Worm (Caenorhabditis elegans) whole organism, L4 larva: ENCODE results near the gene Y48E1C.4.
A peak's percentile ranks its signal among the peaks of the same experiment; 100 is the strongest.

Experiments used
- F37D6.2 ChIP-seq: sonication (generic microtip); optimal IDR thresholded peaks from 2 replicates; lab custom pipeline; 2016; ENCODE audit warnings: mild to moderate bottlenecking, missing genetic modification characterization, missing compliant biosample characterization
- F44E2.7 ChIP-seq: fragments of 200-800 bp; sonication (Bioruptor generic); IDR thresholded peaks from 2 replicates; pipeline ENCODE4 v2.1.2; 2022; ENCODE audit warnings: missing genetic modification characterization, missing compliant biosample characterization
- T20F7.1 ChIP-seq: fragments of 200-800 bp; sonication (Bioruptor generic); optimal IDR thresholded peaks from 2 replicates; lab custom pipeline; 2018; ENCODE audit warnings: mild to moderate bottlenecking, missing genetic modification characterization, missing compliant biosample characterization
- ZK337.2 ChIP-seq: fragments of 200-800 bp; sonication (Bioruptor generic); IDR thresholded peaks from 2 replicates; pipeline ENCODE4 v1.3.6; 2022; ENCODE audit warnings: missing genetic modification reagents, missing genetic modification characterization, missing compliant biosample characterization
- ZK546.5 ChIP-seq, 2 experiments: sonication (generic microtip); optimal IDR thresholded peaks; 2 replicates each; lab custom pipeline; 2017; ENCODE audit warnings: missing biosample characterization in 2 of 2, missing genetic modification characterization in 2 of 2
- aha-1 ChIP-seq: fragments of 150-350 bp; peaks from one replicate; lab custom pipeline; 2014; ENCODE audit warnings: missing biosample characterization, missing genetic modification characterization
- ceh-20 ChIP-seq: fragments of 200-800 bp; sonication (Bioruptor generic); IDR thresholded peaks from 2 replicates; pipeline ENCODE4 v1.3.6; 2022; ENCODE audit warnings: missing genetic modification reagents, missing genetic modification characterization, missing compliant biosample characterization
- ceh-82 ChIP-seq: sonication (generic microtip); optimal IDR thresholded peaks from 2 replicates; lab custom pipeline; 2017; ENCODE audit warnings: missing biosample characterization, missing genetic modification characterization
- cey-2 ChIP-seq: sonication (generic microtip); optimal IDR thresholded peaks from 3 replicates; lab custom pipeline; 2017; ENCODE audit warnings: missing genetic modification characterization, mild to moderate bottlenecking, missing compliant biosample characterization, antibody characterized with exemption, borderline replicate concordance; ENCODE audit not compliant: insufficient read depth
- daf-16 ChIP-seq, 3 experiments: sonication (generic microtip); optimal IDR thresholded peaks; 2 replicates each; lab custom pipeline; 2016 to 2017; ENCODE audit warnings: missing genetic modification characterization in 3 of 3, missing genetic modification reagents in 3 of 3, mild to moderate bottlenecking in 2 of 3, missing compliant biosample characterization in 2 of 3, missing biosample characterization in 1 of 3, moderate library complexity in 1 of 3
- fos-1 ChIP-seq: fragments of 150-350 bp; optimal IDR thresholded peaks from 2 replicates; lab custom pipeline; 2014; ENCODE audit warnings: missing biosample characterization, missing genetic modification characterization
- gei-8 ChIP-seq: fragments of 200-800 bp; sonication (Bioruptor generic); optimal IDR thresholded peaks from 2 replicates; lab custom pipeline; 2018; ENCODE audit warnings: mild to moderate bottlenecking, missing genetic modification characterization, missing compliant biosample characterization
- hif-1 ChIP-seq, 2 experiments: sonication (generic microtip); optimal IDR thresholded peaks; 2 replicates each; lab custom pipeline; 2016 to 2017; ENCODE audit warnings: missing compliant biosample characterization in 2 of 2, missing genetic modification characterization in 2 of 2, missing genetic modification reagents in 2 of 2, missing genotype in 2 of 2, mild to moderate bottlenecking in 1 of 2
- hlh-11 ChIP-seq: fragments of 200-800 bp; sonication (Bioruptor generic); optimal IDR thresholded peaks from 2 replicates; lab custom pipeline; 2018; ENCODE audit warnings: mild to moderate bottlenecking, missing genetic modification characterization, missing compliant biosample characterization
- hmg-1.1 ChIP-seq: fragments of 200-800 bp; sonication (Bioruptor generic); IDR thresholded peaks from 2 replicates; pipeline ENCODE4 v1.3.6; 2022; ENCODE audit warnings: missing genetic modification reagents, missing genetic modification characterization, missing compliant biosample characterization
- jun-1 ChIP-seq: fragments of 150-350 bp; optimal IDR thresholded peaks from 2 replicates; lab custom pipeline; 2014; ENCODE audit warnings: missing biosample characterization, missing genetic modification reagents, missing genetic modification characterization
- lim-7 ChIP-seq: fragments of 200-800 bp; sonication (Bioruptor generic); IDR thresholded peaks from 2 replicates; pipeline ENCODE4 v1.3.6; 2022; ENCODE audit warnings: missing genetic modification characterization, missing compliant biosample characterization
- lin-1 ChIP-seq: fragments of 200-800 bp; sonication (Bioruptor generic); IDR thresholded peaks from 2 replicates; pipeline ENCODE4 v1.3.6; 2022; ENCODE audit warnings: missing genetic modification reagents, missing genetic modification characterization, missing compliant biosample characterization
- lin-13 ChIP-seq: fragments of 150-350 bp; optimal IDR thresholded peaks from 2 replicates; lab custom pipeline; 2014; ENCODE audit warnings: missing biosample characterization, missing genetic modification reagents, missing genetic modification characterization
- lsy-2 ChIP-seq, 2 experiments: fragments of 150-350 bp in 1 of 2; sonication (generic microtip) in 1 of 2; optimal IDR thresholded peaks; 2 replicates each; lab custom pipeline; 2014 to 2017; ENCODE audit warnings: missing biosample characterization in 2 of 2, missing genetic modification characterization in 2 of 2
- mdl-1 ChIP-seq, 2 experiments: fragments of 150-350 bp in 1 of 2; sonication (generic microtip) in 1 of 2; optimal IDR thresholded peaks; 2 replicates each; lab custom pipeline; 2014 to 2017; ENCODE audit warnings: missing biosample characterization in 2 of 2, missing genetic modification characterization in 2 of 2
- mdt-29 ChIP-seq: fragments of 200-800 bp; sonication (Bioruptor generic); IDR thresholded peaks from 2 replicates; pipeline ENCODE4 v1.3.6; 2022; ENCODE audit warnings: missing genetic modification reagents, missing genetic modification characterization, missing compliant biosample characterization
- mep-1 ChIP-seq: fragments of 150-350 bp; sonication (generic microtip); optimal IDR thresholded peaks from 3 replicates; lab custom pipeline; 2014; ENCODE audit warnings: missing biosample characterization, missing genetic modification characterization
- mes-2 ChIP-seq: sonication (generic microtip); optimal IDR thresholded peaks from 2 replicates; lab custom pipeline; 2016; ENCODE audit warnings: missing genotype, mild to moderate bottlenecking, missing genetic modification characterization, missing compliant biosample characterization; ENCODE audit not compliant: poor library complexity, severe bottlenecking
- nhr-11 ChIP-seq: fragments of 150-350 bp; optimal IDR thresholded peaks from 2 replicates; lab custom pipeline; 2014; ENCODE audit warnings: missing biosample characterization, missing genetic modification characterization
- nhr-111 ChIP-seq: fragments of 200-800 bp; sonication (Bioruptor generic); optimal IDR thresholded peaks from 2 replicates; lab custom pipeline; 2018; ENCODE audit warnings: mild to moderate bottlenecking, missing genetic modification characterization, missing compliant biosample characterization
- nhr-237 ChIP-seq: sonication (generic microtip); optimal IDR thresholded peaks from 2 replicates; lab custom pipeline; 2017; ENCODE audit warnings: missing biosample characterization, missing genetic modification characterization
- nhr-25 ChIP-seq: sonication (generic microtip); optimal IDR thresholded peaks from 2 replicates; lab custom pipeline; 2017; ENCODE audit warnings: missing genetic modification characterization, mild to moderate bottlenecking, missing compliant biosample characterization, antibody characterized with exemption, moderate library complexity, borderline replicate concordance; ENCODE audit not compliant: insufficient read depth
- nhr-28 ChIP-seq: fragments of 150-350 bp; optimal IDR thresholded peaks from 2 replicates; lab custom pipeline; 2014; ENCODE audit warnings: missing biosample characterization, missing genetic modification characterization
- nhr-41 ChIP-seq: fragments of 200-800 bp; sonication (Bioruptor generic); IDR thresholded peaks from 2 replicates; pipeline ENCODE4 v1.3.6; 2022; ENCODE audit warnings: missing genetic modification reagents, missing genetic modification characterization, missing compliant biosample characterization
- nhr-42 ChIP-seq: fragments of 200-800 bp; sonication (Bioruptor generic); IDR thresholded peaks from 2 replicates; pipeline ENCODE4 v1.3.6; 2022; ENCODE audit warnings: missing genetic modification characterization, missing compliant biosample characterization
- nhr-48 ChIP-seq: sonication (generic microtip); optimal IDR thresholded peaks from 2 replicates; lab custom pipeline; 2016; ENCODE audit warnings: mild to moderate bottlenecking, missing genetic modification characterization, missing compliant biosample characterization
- rbr-2 ChIP-seq: sonication (generic microtip); optimal IDR thresholded peaks from 2 replicates; lab custom pipeline; 2016; ENCODE audit warnings: missing genotype, missing genetic modification characterization, missing compliant biosample characterization
- saeg-2 ChIP-seq: fragments of 200-800 bp; sonication (Bioruptor generic); IDR thresholded peaks from 2 replicates; pipeline ENCODE4 v1.3.6; 2022; ENCODE audit warnings: missing genetic modification reagents, missing genetic modification characterization, missing compliant biosample characterization
- sdz-12 ChIP-seq: fragments of 200-800 bp; sonication (Bioruptor generic); optimal IDR thresholded peaks from 2 replicates; lab custom pipeline; 2018; ENCODE audit warnings: mild to moderate bottlenecking, missing genetic modification characterization, missing compliant biosample characterization
- set-16 ChIP-seq: fragments of 200-800 bp; sonication (Bioruptor generic); IDR thresholded peaks from 2 replicates; pipeline ENCODE4 v1.3.6; 2022; ENCODE audit warnings: missing genetic modification reagents, missing genetic modification characterization, missing compliant biosample characterization
- snpc-1.2 ChIP-seq: fragments of 200-800 bp; sonication (Bioruptor generic); IDR thresholded peaks from 2 replicates; pipeline ENCODE4 v1.3.6; 2022; ENCODE audit warnings: missing genetic modification reagents, missing genetic modification characterization, missing compliant biosample characterization
- spr-3 ChIP-seq: fragments of 200-800 bp; sonication (Bioruptor generic); optimal IDR thresholded peaks from 2 replicates; lab custom pipeline; 2018; ENCODE audit warnings: mild to moderate bottlenecking, missing genetic modification characterization, missing compliant biosample characterization
- tag-97 ChIP-seq: fragments of 200-800 bp; sonication (Bioruptor generic); IDR thresholded peaks from 2 replicates; pipeline ENCODE4 v1.3.6; 2022; ENCODE audit warnings: missing genetic modification characterization, missing compliant biosample characterization
- unc-130 ChIP-seq: sonication (generic microtip); optimal IDR thresholded peaks from 2 replicates; lab custom pipeline; 2016; ENCODE audit warnings: missing genetic modification reagents, missing genetic modification characterization, missing compliant biosample characterization
- unc-39 ChIP-seq: sonication (generic microtip); optimal IDR thresholded peaks from 2 replicates; lab custom pipeline; 2017; ENCODE audit warnings: missing biosample characterization, missing genetic modification characterization
- unc-62 ChIP-seq, 3 experiments: fragments of 150-350 bp in 1 of 3; sonication (generic microtip); optimal IDR thresholded peaks in 2 of 3; peaks in 1 of 3; 1 replicate in 1 of 3; 2 replicates in 2 of 3; lab custom pipeline; 2014 to 2017; ENCODE audit warnings: missing biosample characterization in 3 of 3, missing genetic modification characterization in 3 of 3, missing genetic modification reagents in 3 of 3, missing genotype in 1 of 3
- zfp-3 ChIP-seq: fragments of 200-800 bp; sonication (Bioruptor generic); conservative IDR thresholded peaks from 2 replicates; pipeline ENCODE4 v1.3.6; 2022; ENCODE audit warnings: missing genetic modification reagents, missing genetic modification characterization, missing compliant biosample characterization
- zip-2 ChIP-seq: fragments of 150-350 bp; optimal IDR thresholded peaks from 2 replicates; lab custom pipeline; 2014; ENCODE audit warnings: missing biosample characterization, missing genetic modification characterization
- ztf-11 ChIP-seq: fragments of 150-350 bp; optimal IDR thresholded peaks from 2 replicates; lab custom pipeline; 2014; ENCODE audit warnings: missing biosample characterization, missing genetic modification characterization
- ztf-7 ChIP-seq: fragments of 150-350 bp; optimal IDR thresholded peaks from 2 replicates; lab custom pipeline; 2014; ENCODE audit warnings: missing biosample characterization, missing genetic modification characterization

The Y48E1C.4 gene

ce11 chrII:13460592-13461395 lies 24.2 kb upstream of the Y48E1C.4 start, which contains the start of gene pqn-27:
Gene pqn-27 (minus strand): TSS chrII:13460642.
- TF ChIP-seq cey-2 (tag; lab: Kevin White, UChicago) (peak; percentile 22), nhr-11 (tag; lab: Kevin White, UChicago) (peak; percentile 41), fos-1 (tag; lab: Kevin White, UChicago) (no peak), spr-3 (peak; percentile 15), rbr-2 (tag; lab: Kevin White, UChicago) (peak; percentile 57), zip-2 (peak; percentile 62), unc-130 (GFP tag; lab: Kevin White, UChicago) (no peak), unc-62 (GFP tag; optimal IDR thresholded peaks at IDR 0.05 in 1 of 2; lab: Kevin White, UChicago) (peak in 1 of 2 experiments; percentile 93), unc-62 (tag; optimal IDR thresholded peaks at IDR 0.05; lab: Kevin White, UChicago) (no peak), nhr-111 (GFP tag; lab: Kevin White, UChicago) (peak; percentile 53), saeg-2 (peak; percentile 68), tag-97 (GFP tag; lab: Robert Waterston, UW) (no peak), nhr-25 (tag; lab: Kevin White, UChicago) (peak; percentile 13), lin-1 (GFP tag; lab: Robert Waterston, UW) (peak; percentile 82), mep-1 (tag; lab: Kevin White, UChicago) (peak; percentile 92), ceh-20 (GFP tag; lab: Robert Waterston, UW) (peak; percentile 81), snpc-1.2 (GFP tag; lab: Robert Waterston, UW) (0 out of 2 replicates have a peak, but pooled peaks have one; percentile 56), unc-39 (tag; lab: Kevin White, UChicago) (no peak), set-16 (GFP tag; lab: Robert Waterston, UW) (no peak; the same call in 1 of the 2 replicates), mes-2 (peak; percentile 70), lim-7 (GFP tag; lab: Robert Waterston, UW) (no peak), sdz-12 (peak; percentile 2), mdl-1 (tag; optimal IDR thresholded peaks at IDR 0.05; lab: Kevin White, UChicago) (peak in 1 of 2 experiments; percentile 61), ceh-82 (tag; lab: Kevin White, UChicago) (no peak), hif-1 (tag; optimal IDR thresholded peaks at IDR 0.05; lab: Kevin White, UChicago) (peak; percentile 29 to 73), nhr-41 (0 out of 2 replicates have a peak, but pooled peaks have one; percentile 22), hlh-11 (peak; percentile 87), lin-13 (GFP tag; lab: Kevin White, UChicago) (peak; percentile 22), nhr-28 (peak; percentile 77), lsy-2 (tag; optimal IDR thresholded peaks at IDR 0.05; lab: Kevin White, UChicago) (peak in 1 of 2 experiments; percentile 88), zfp-3 (GFP tag; lab: Robert Waterston, UW) (peak; percentile 87), ZK546.5 (tag; optimal IDR thresholded peaks at IDR 0.05; lab: Kevin White, UChicago) (no peak), hmg-1.1 (GFP tag; lab: Robert Waterston, UW) (peak; percentile 43), ZK337.2 (GFP tag; lab: Robert Waterston, UW) (0 out of 2 replicates have a peak, but pooled peaks have one; percentile 30), nhr-48 (peak; percentile 72), F44E2.7 (no peak), daf-16 (GFP tag; optimal IDR thresholded peaks at IDR 0.05; lab: Kevin White, UChicago) (peak in 1 of 2 experiments; percentile 93), daf-16 (tag; optimal IDR thresholded peaks at IDR 0.05; lab: Kevin White, UChicago) (peak; percentile 95), T20F7.1 (GFP tag; lab: Kevin White, UChicago) (no peak), nhr-237 (tag; lab: Kevin White, UChicago) (no peak), F37D6.2 (no peak), ztf-7 (peak; percentile 40), mdt-29 (peak; percentile 33; the same call in 1 of the 2 replicates), aha-1 (tag; lab: Kevin White, UChicago) (peak; percentile 91), jun-1 (tag; lab: Kevin White, UChicago) (peak; percentile 1), gei-8 (peak; percentile 47), ztf-11 (tag; lab: Kevin White, UChicago) (no peak), nhr-42 (GFP tag; lab: Robert Waterston, UW) (peak; percentile 70)
